Fruit fly (Drosophila melanogaster) whole organism, adult: Measurements from ENCODE around the gene hdly.
A peak's percentile ranks its signal among the peaks of the same experiment; 100 is the strongest.

Source experiments
- CG14711 ChIP-seq: fragments of 200-800 bp; sonication (Bioruptor generic); optimal IDR thresholded peaks from 2 replicates; lab custom pipeline; 2018; ENCODE audit warnings: missing biosample characterization, mild to moderate bottlenecking, missing genetic modification characterization, moderate library complexity
- CG33017 ChIP-seq: fragments of 200-800 bp; sonication (Bioruptor generic); optimal IDR thresholded peaks from 2 replicates; lab custom pipeline; 2018; ENCODE audit warnings: missing biosample characterization, mild to moderate bottlenecking, missing genetic modification characterization, moderate library complexity
- CG5204 ChIP-seq: fragments of 200-800 bp; sonication (Bioruptor generic); optimal IDR thresholded peaks from 2 replicates; lab custom pipeline; 2016; ENCODE audit warnings: missing biosample characterization, missing genetic modification characterization
- CG7101 ChIP-seq: fragments of 200-800 bp; sonication (Bioruptor generic); optimal IDR thresholded peaks from 2 replicates; lab custom pipeline; 2018; ENCODE audit warnings: missing biosample characterization, mild to moderate bottlenecking, missing genetic modification characterization, moderate library complexity
- Crg-1 ChIP-seq: fragments of 200-800 bp; sonication (Bioruptor generic); optimal IDR thresholded peaks from 2 replicates; lab custom pipeline; 2016; ENCODE audit warnings: missing biosample characterization, missing genetic modification characterization
- Hr96 ChIP-seq: fragments of 200-800 bp; sonication (Bioruptor generic); optimal IDR thresholded peaks from 2 replicates; lab custom pipeline; 2016; ENCODE audit warnings: missing biosample characterization, missing genetic modification characterization
- Mnt ChIP-seq: fragments of 200-800 bp; sonication (Bioruptor generic); optimal IDR thresholded peaks from 2 replicates; lab custom pipeline; 2016; ENCODE audit warnings: missing biosample characterization, mild to moderate bottlenecking, missing genetic modification characterization
- kay ChIP-seq: fragments of 200-800 bp; sonication (Bioruptor generic); peaks from one replicate; lab custom pipeline; 2016; ENCODE audit warnings: missing biosample characterization, missing genetic modification characterization, borderline replicate concordance
- ovo ChIP-seq: fragments of 200-800 bp; sonication (Bioruptor generic); optimal IDR thresholded peaks from 2 replicates; lab custom pipeline; 2016; ENCODE audit warnings: missing biosample characterization, missing genetic modification characterization
- pad ChIP-seq: fragments of 200-800 bp; sonication (Bioruptor generic); optimal IDR thresholded peaks from 3 replicates; lab custom pipeline; 2017; ENCODE audit warnings: missing biosample characterization, missing genetic modification characterization, mild to moderate bottlenecking, moderate library complexity, missing genetic modification reagents
- tj ChIP-seq: fragments of 200-800 bp; sonication (Bioruptor generic); optimal IDR thresholded peaks from 3 replicates; lab custom pipeline; 2017; ENCODE audit warnings: missing biosample characterization, mild to moderate bottlenecking, missing genetic modification characterization, moderate library complexity
- toe ChIP-seq: fragments of 200-800 bp; sonication (Bioruptor generic); optimal IDR thresholded peaks from 2 replicates; lab custom pipeline; 2016; ENCODE audit warnings: missing biosample characterization, missing genetic modification characterization

dm6 chr3R:20948448-20949174 is 34.5 kb downstream of the hdly start, which contains the start of gene Atpalpha:
- TF ChIP-seq kay (GFP tag; lab: Kevin White, UChicago) = no peak
- TF ChIP-seq Crg-1 (GFP tag; lab: Kevin White, UChicago) = no peak
- TF ChIP-seq CG5204 (GFP tag; lab: Kevin White, UChicago) = no peak
- TF ChIP-seq toe (GFP tag; lab: Kevin White, UChicago) = peak; percentile 33
- TF ChIP-seq pad = no peak
- TF ChIP-seq CG14711 (tag; lab: Kevin White, UChicago) = no peak
- peak; percentile 2 for TF ChIP-seq tj (GFP tag; lab: Kevin White, UChicago)
- TF ChIP-seq Hr96 = no peak
- TF ChIP-seq Mnt = no peak
- no peak for TF ChIP-seq CG7101 (tag; lab: Kevin White, UChicago)
- no peak for TF ChIP-seq CG33017
- TF ChIP-seq ovo = no peak
